Fruit fly (Drosophila melanogaster) whole organism, embryonic: ENCODE measurements around the gene Ube3a.

Experiments used
- Aef1 ChIP-seq: fragments of 200-800 bp; sonication (Bioruptor generic); IDR thresholded peaks from 3 replicates; pipeline ENCODE4 v1.3.6; 2022; ENCODE audit warnings: missing biosample characterization, missing genetic modification characterization
- Antp ChIP-seq: fragments of 200-800 bp; sonication (Bioruptor generic); optimal IDR thresholded peaks from 3 replicates; lab custom pipeline; 2016; ENCODE audit warnings: missing biosample characterization, missing genetic modification characterization
- Atf3 ChIP-seq: fragments of 200-800 bp; sonication (Bioruptor generic); optimal IDR thresholded peaks from 3 replicates; lab custom pipeline; 2016; ENCODE audit warnings: missing biosample characterization, missing genetic modification characterization
- B-H1 ChIP-seq: fragments of 200-800 bp; sonication (Bioruptor generic); IDR thresholded peaks from 3 replicates; pipeline ENCODE4 v1.3.6; 2022; ENCODE audit warnings: missing biosample characterization, missing genetic modification characterization
- Bdp1 ChIP-seq: fragments of 200-800 bp; sonication (Bioruptor generic); optimal IDR thresholded peaks from 3 replicates; lab custom pipeline; 2016; ENCODE audit warnings: missing biosample characterization, missing genetic modification characterization
- CG10147 ChIP-seq: fragments of 200-800 bp; sonication (Bioruptor generic); optimal IDR thresholded peaks from 2 replicates; lab custom pipeline; 2019; ENCODE audit warnings: missing biosample characterization, mild to moderate bottlenecking, missing genetic modification characterization, moderate library complexity
- CG11398 ChIP-seq: fragments of 200-800 bp; sonication (Bioruptor generic); optimal IDR thresholded peaks from 2 replicates; lab custom pipeline; 2016; ENCODE audit warnings: missing biosample characterization, missing genetic modification characterization
- CG11456 ChIP-seq: fragments of 200-800 bp; sonication (Bioruptor generic); IDR thresholded peaks from 3 replicates; pipeline ENCODE4 v1.3.6; 2022; ENCODE audit warnings: missing biosample characterization, missing genetic modification characterization
- CG12071 ChIP-seq: fragments of 200-800 bp; sonication (Bioruptor generic); optimal IDR thresholded peaks from 3 replicates; lab custom pipeline; 2018; ENCODE audit warnings: missing biosample characterization, mild to moderate bottlenecking, missing genetic modification characterization
- CG12299 ChIP-seq: fragments of 200-800 bp; sonication (Bioruptor generic); optimal IDR thresholded peaks from 2 replicates; lab custom pipeline; 2018; ENCODE audit warnings: missing biosample characterization, mild to moderate bottlenecking, missing genetic modification characterization
- CG12769 ChIP-seq: fragments of 200-800 bp; sonication (Bioruptor generic); optimal IDR thresholded peaks from 2 replicates; lab custom pipeline; 2019; ENCODE audit warnings: missing biosample characterization, mild to moderate bottlenecking, missing genetic modification characterization, moderate library complexity
- CG1832 ChIP-seq: fragments of 200-800 bp; sonication (Bioruptor generic); optimal IDR thresholded peaks from 2 replicates; lab custom pipeline; 2017; ENCODE audit warnings: missing biosample characterization, mild to moderate bottlenecking, missing genetic modification characterization, inconsistent platforms
- CG18619 ChIP-seq: fragments of 200-800 bp; sonication (Bioruptor generic); optimal IDR thresholded peaks from 3 replicates; lab custom pipeline; 2017; ENCODE audit warnings: missing biosample characterization, mild to moderate bottlenecking, missing genetic modification characterization
- CG18764 ChIP-seq: fragments of 200-800 bp; sonication (Bioruptor generic); optimal IDR thresholded peaks from 3 replicates; lab custom pipeline; 2016; ENCODE audit warnings: missing biosample characterization, missing genetic modification characterization
- CG3065 ChIP-seq: fragments of 200-800 bp; sonication (Bioruptor generic); optimal IDR thresholded peaks from 2 replicates; lab custom pipeline; 2016; ENCODE audit warnings: missing biosample characterization, missing genetic modification characterization
- CG4328 ChIP-seq: fragments of 200-800 bp; sonication (Bioruptor generic); optimal IDR thresholded peaks from 3 replicates; lab custom pipeline; 2017; ENCODE audit warnings: missing biosample characterization, missing genetic modification reagents, missing genetic modification characterization
- CG4854 ChIP-seq: fragments of 200-800 bp; sonication (Bioruptor generic); optimal IDR thresholded peaks from 2 replicates; lab custom pipeline; 2016; ENCODE audit warnings: missing biosample characterization, missing genetic modification characterization, inconsistent platforms
- CG7928 ChIP-seq: fragments of 200-800 bp; sonication (Bioruptor generic); optimal IDR thresholded peaks from 2 replicates; lab custom pipeline; 2017; ENCODE audit warnings: missing biosample characterization, mild to moderate bottlenecking, missing genetic modification characterization
- CG7987 ChIP-seq: fragments of 200-800 bp; sonication (Bioruptor generic); optimal IDR thresholded peaks from 2 replicates; lab custom pipeline; 2018; ENCODE audit warnings: missing biosample characterization, mild to moderate bottlenecking, missing genetic modification characterization, moderate library complexity
- CG8388 ChIP-seq: fragments of 200-800 bp; sonication (Bioruptor generic); optimal IDR thresholded peaks from 2 replicates; lab custom pipeline; 2019; ENCODE audit warnings: missing biosample characterization, mild to moderate bottlenecking, missing genetic modification characterization, moderate library complexity
- CG9876 ChIP-seq: fragments of 200-800 bp; sonication (Bioruptor generic); optimal IDR thresholded peaks from 2 replicates; lab custom pipeline; 2016; ENCODE audit warnings: missing biosample characterization, missing genetic modification characterization
- CG9932 ChIP-seq: fragments of 200-800 bp; sonication (Bioruptor generic); IDR thresholded peaks from 2 replicates; pipeline ENCODE4 v1.3.6; 2022; ENCODE audit warnings: missing biosample characterization, missing genetic modification characterization
- CHES-1-like ChIP-seq: fragments of 200-800 bp; sonication (Bioruptor generic); optimal IDR thresholded peaks from 2 replicates; lab custom pipeline; 2016; ENCODE audit warnings: missing biosample characterization, missing genetic modification characterization
- Eip74EF ChIP-seq, 2 experiments: fragments of 200-800 bp in 1 of 2; fragments of >200 bp in 1 of 2; sonication (Bioruptor generic) in 1 of 2; optimal IDR thresholded peaks; 2 replicates each; lab custom pipeline; 2017 to 2019; ENCODE audit warnings: missing biosample characterization in 2 of 2, missing genetic modification characterization in 2 of 2, mild to moderate bottlenecking in 1 of 2, moderate library complexity in 1 of 2
- Fer2 ChIP-seq: fragments of 200-800 bp; sonication (Bioruptor generic); optimal IDR thresholded peaks from 2 replicates; lab custom pipeline; 2018; ENCODE audit warnings: missing biosample characterization, mild to moderate bottlenecking, missing genetic modification characterization, moderate library complexity
- Fer3 ChIP-seq: fragments of 200-800 bp; sonication (Bioruptor generic); optimal IDR thresholded peaks from 2 replicates; lab custom pipeline; 2018; ENCODE audit warnings: missing biosample characterization, mild to moderate bottlenecking, missing genetic modification characterization, moderate library complexity
- HLH54F ChIP-seq: fragments of 200-800 bp; sonication (Bioruptor generic); optimal IDR thresholded peaks from 3 replicates; lab custom pipeline; 2016; ENCODE audit warnings: missing biosample characterization, missing genetic modification characterization
- HmgZ ChIP-seq: fragments of 200-800 bp; sonication (Bioruptor generic); optimal IDR thresholded peaks from 2 replicates; lab custom pipeline; 2018; ENCODE audit warnings: missing biosample characterization, mild to moderate bottlenecking, missing genetic modification characterization
- Hmx ChIP-seq: fragments of 200-800 bp; sonication (Bioruptor generic); optimal IDR thresholded peaks from 2 replicates; lab custom pipeline; 2016; ENCODE audit warnings: missing biosample characterization, missing genetic modification characterization
- Hr3 ChIP-seq: fragments of 200-800 bp; sonication (Bioruptor generic); optimal IDR thresholded peaks from 3 replicates; lab custom pipeline; 2016; ENCODE audit warnings: missing biosample characterization, missing genetic modification characterization
- Hr51 ChIP-seq, 2 experiments: fragments of 200-800 bp; sonication (Bioruptor generic); optimal IDR thresholded peaks; 2 replicates in 1 of 2; 3 replicates in 1 of 2; lab custom pipeline; 2016 to 2018; ENCODE audit warnings: missing biosample characterization in 2 of 2, missing genetic modification characterization in 2 of 2, mild to moderate bottlenecking in 1 of 2, moderate library complexity in 1 of 2
- Lim3 ChIP-seq: fragments of 200-800 bp; sonication (Bioruptor generic); IDR thresholded peaks from 2 replicates; pipeline ENCODE4 v1.3.6; 2022; ENCODE audit warnings: missing biosample characterization, missing genetic modification characterization
- Lpt ChIP-seq: fragments of >200 bp; optimal IDR thresholded peaks from 2 replicates; lab custom pipeline; 2018; ENCODE audit warnings: missing biosample characterization, missing genetic modification characterization
- Nf-YB ChIP-seq: fragments of 200-800 bp; sonication (Bioruptor generic); optimal IDR thresholded peaks from 3 replicates; lab custom pipeline; 2019; ENCODE audit warnings: missing biosample characterization, mild to moderate bottlenecking, missing genetic modification characterization, moderate library complexity
- Six4 ChIP-seq: fragments of 200-800 bp; sonication (Bioruptor generic); optimal IDR thresholded peaks from 2 replicates; lab custom pipeline; 2016; ENCODE audit warnings: missing biosample characterization, missing genetic modification characterization
- Xrp1 ChIP-seq: fragments of 200-800 bp; sonication (Bioruptor generic); IDR thresholded peaks from 2 replicates; pipeline ENCODE4 v1.3.6; 2022; ENCODE audit warnings: missing biosample characterization, missing genetic modification characterization
- YL-1 ChIP-seq: fragments of 200-800 bp; sonication (Bioruptor generic); optimal IDR thresholded peaks from 3 replicates; lab custom pipeline; 2017; ENCODE audit warnings: missing biosample characterization, mild to moderate bottlenecking, missing genetic modification characterization
- al ChIP-seq: fragments of 200-800 bp; sonication (Bioruptor generic); IDR thresholded peaks from 2 replicates; pipeline ENCODE4 v1.3.6; 2022; ENCODE audit warnings: missing biosample characterization, missing genetic modification characterization
- bigmax ChIP-seq: fragments of 200-800 bp; sonication (Bioruptor generic); optimal IDR thresholded peaks from 2 replicates; lab custom pipeline; 2018; ENCODE audit warnings: missing biosample characterization, mild to moderate bottlenecking, missing genetic modification characterization
- chm ChIP-seq: fragments of 200-800 bp; sonication (Bioruptor generic); IDR thresholded peaks from 2 replicates; pipeline ENCODE4 v1.3.6; 2022; ENCODE audit warnings: missing biosample characterization, missing genetic modification characterization
- ci ChIP-seq: fragments of 200-800 bp; sonication (Bioruptor generic); IDR thresholded peaks from 3 replicates; pipeline ENCODE4 v1.3.6; 2022; ENCODE audit warnings: missing biosample characterization, missing genetic modification characterization
- croc ChIP-seq: fragments of 200-800 bp; sonication (Bioruptor generic); conservative IDR thresholded peaks from 3 replicates; pipeline ENCODE4 v1.3.6; 2022; ENCODE audit warnings: missing biosample characterization, missing genetic modification characterization
- dysf ChIP-seq: fragments of 200-800 bp; sonication (Bioruptor generic); IDR thresholded peaks from 3 replicates; pipeline ENCODE4 v1.3.6; 2022; ENCODE audit warnings: missing biosample characterization, missing genetic modification characterization
- grau ChIP-seq: fragments of 200-800 bp; optimal IDR thresholded peaks from 3 replicates; lab custom pipeline; 2019; ENCODE audit warnings: missing biosample characterization, mild to moderate bottlenecking, missing genetic modification characterization, moderate library complexity
- gsb ChIP-seq: fragments of 200-800 bp; sonication (Bioruptor generic); IDR thresholded peaks from 2 replicates; pipeline ENCODE4 v1.3.6; 2022; ENCODE audit warnings: missing biosample characterization, missing genetic modification characterization
- jing ChIP-seq: fragments of 200-800 bp; sonication (Bioruptor generic); optimal IDR thresholded peaks from 2 replicates; lab custom pipeline; 2018; ENCODE audit warnings: missing biosample characterization, mild to moderate bottlenecking, missing genetic modification characterization
- lmd ChIP-seq: fragments of 200-800 bp; sonication (Bioruptor generic); IDR thresholded peaks from 2 replicates; pipeline ENCODE4 v1.3.6; 2022; ENCODE audit warnings: missing biosample characterization, missing genetic modification characterization
- row ChIP-seq: fragments of 200-800 bp; sonication (Bioruptor generic); IDR thresholded peaks from 3 replicates; pipeline ENCODE4 v1.3.6; 2022; ENCODE audit warnings: missing biosample characterization, missing genetic modification characterization
- sug ChIP-seq: fragments of 200-800 bp; optimal IDR thresholded peaks from 2 replicates; lab custom pipeline; 2019; ENCODE audit warnings: missing biosample characterization, mild to moderate bottlenecking, missing genetic modification characterization, moderate library complexity
- zen2 ChIP-seq: fragments of 200-800 bp; sonication (Bioruptor generic); IDR thresholded peaks from 3 replicates; pipeline ENCODE4 v1.3.6; 2022; ENCODE audit warnings: missing biosample characterization, missing genetic modification characterization; ENCODE audit not compliant: partially characterized antibody

Gene Ube3a

dm6 chr3L:11246046-11246887 lies 35.9 kb upstream of the Ube3a start (continued):
- TF ChIP-seq B-H1 (no peak), CHES-1-like (GFP tag; lab: Kevin White, UChicago) (peak; percentile 45), CG18619 (GFP tag; lab: Kevin White, UChicago) (no peak), CG12299 (peak; percentile 44), Hr3 (GFP tag; lab: Kevin White, UChicago) (no peak), CG8388 (GFP tag; lab: Kevin White, UChicago) (no peak), bigmax (no peak), CG18764 (GFP tag; lab: Kevin White, UChicago) (no peak), Atf3 (GFP tag; lab: Kevin White, UChicago) (no peak), Eip74EF (GFP tag; optimal IDR thresholded peaks at IDR 0.05; lab: Kevin White, UChicago) (no peak), Xrp1 (peak; percentile 51; the same call in 1 of the 2 replicates), CG7928 (GFP tag; lab: Kevin White, UChicago) (no peak), CG9932 (no peak), HLH54F (GFP tag; lab: Kevin White, UChicago) (no peak), croc (GFP tag; lab: Robert Waterston, UW) (no peak), Hmx (GFP tag; lab: Kevin White, UChicago) (no peak), dysf (GFP tag; lab: Robert Waterston, UW) (no peak), zen2 (GFP tag; lab: Robert Waterston, UW) (no peak), lmd (no peak), CG10147 (GFP tag; lab: Kevin White, UChicago) (no peak), HmgZ (peak; percentile 17), Fer2 (tag; lab: Kevin White, UChicago) (no peak), CG4854 (GFP tag; lab: Kevin White, UChicago) (no peak), jing (GFP tag; lab: Kevin White, UChicago) (no peak), al (no peak), row (GFP tag; lab: Robert Waterston, UW) (peak; percentile 29; the same call in 2 of the 3 replicates), CG1832 (peak; percentile 85), YL-1 (GFP tag; lab: Kevin White, UChicago) (no peak), sug (tag; lab: Kevin White, UChicago) (peak; percentile 71), Hr51 (GFP tag; optimal IDR thresholded peaks at IDR 0.05; lab: Kevin White, UChicago) (no peak), Lpt (GFP tag; lab: Kevin White, UChicago) (no peak), Lim3 (no peak), CG4328 (GFP tag; lab: Kevin White, UChicago) (peak; percentile 2), ci (GFP tag; lab: Robert Waterston, UW) (peak; percentile 62), CG12769 (tag; lab: Kevin White, UChicago) (peak; percentile 4), CG11398 (GFP tag; lab: Kevin White, UChicago) (no peak), CG3065 (GFP tag; lab: Kevin White, UChicago) (no peak), grau (tag; lab: Kevin White, UChicago) (peak; percentile 7), gsb (0 out of 2 replicates have a peak, but pooled peaks have one; percentile 17), Six4 (GFP tag; lab: Kevin White, UChicago) (no peak), Aef1 (GFP tag; lab: Robert Waterston, UW) (peak; percentile 53), Antp (GFP tag; lab: Kevin White, UChicago) (no peak), CG12071 (no peak), CG7987 (GFP tag; lab: Kevin White, UChicago) (no peak), CG11456 (no peak), CG9876 (GFP tag; lab: Kevin White, UChicago) (peak; percentile 14), chm (GFP tag; lab: Robert Waterston, UW) (peak; percentile 80), Bdp1 (GFP tag; lab: Kevin White, UChicago) (no peak), Nf-YB (peak; percentile 47), Fer3 (tag; lab: Kevin White, UChicago) (no peak)
